Fruit fly (Drosophila melanogaster) whole organism, embryonic: ENCODE measurements around the gene CG7370.
A peak's percentile ranks its signal among the peaks of the same experiment; 100 is the strongest.

ENCODE experiments used
- CG12769 ChIP-seq: fragments of 200-800 bp; sonication (Bioruptor generic); optimal IDR thresholded peaks from 2 replicates; lab custom pipeline; 2019; ENCODE audit warnings: missing biosample characterization, mild to moderate bottlenecking, missing genetic modification characterization, moderate library complexity
- CG13123 ChIP-seq: fragments of 200-800 bp; sonication (Bioruptor generic); optimal IDR thresholded peaks from 2 replicates; lab custom pipeline; 2016; ENCODE audit warnings: missing biosample characterization, missing genetic modification characterization
- CG13424 ChIP-seq: fragments of 200-800 bp; sonication (Bioruptor generic); optimal IDR thresholded peaks from 2 replicates; lab custom pipeline; 2019; ENCODE audit warnings: missing biosample characterization, mild to moderate bottlenecking, missing genetic modification characterization, moderate library complexity
- CG16815 ChIP-seq: fragments of 200-800 bp; sonication (Bioruptor generic); optimal IDR thresholded peaks from 3 replicates; lab custom pipeline; 2017; ENCODE audit warnings: missing biosample characterization, mild to moderate bottlenecking, missing genetic modification characterization
- CG2116 ChIP-seq: fragments of 200-800 bp; sonication (Bioruptor generic); optimal IDR thresholded peaks from 3 replicates; lab custom pipeline; 2018; ENCODE audit warnings: missing biosample characterization, mild to moderate bottlenecking, missing genetic modification characterization
- CG34224 ChIP-seq: fragments of 200-800 bp; sonication (Bioruptor generic); IDR thresholded peaks from 3 replicates; pipeline ENCODE4 v1.3.6; 2022; ENCODE audit warnings: missing biosample characterization, missing genetic modification characterization; ENCODE audit not compliant: partially characterized antibody
- CG5180 ChIP-seq: fragments of 200-800 bp; sonication (Bioruptor generic); optimal IDR thresholded peaks from 3 replicates; lab custom pipeline; 2017; ENCODE audit warnings: missing biosample characterization, missing genetic modification characterization, mild to moderate bottlenecking, moderate library complexity, missing genetic modification reagents
- CG5245 ChIP-seq: fragments of 200-800 bp; sonication (Bioruptor generic); optimal IDR thresholded peaks from 3 replicates; lab custom pipeline; 2016; ENCODE audit warnings: missing biosample characterization, missing genetic modification characterization
- CG6683 ChIP-seq: fragments of 200-800 bp; sonication (Bioruptor generic); optimal IDR thresholded peaks from 2 replicates; lab custom pipeline; 2017; ENCODE audit warnings: missing biosample characterization, mild to moderate bottlenecking, missing genetic modification characterization, missing genetic modification reagents
- CG8089 ChIP-seq: fragments of 200-800 bp; sonication (Bioruptor generic); optimal IDR thresholded peaks from 3 replicates; lab custom pipeline; 2016; ENCODE audit warnings: missing biosample characterization, missing genetic modification characterization
- CG9437 ChIP-seq: fragments of 200-800 bp; sonication (Bioruptor generic); optimal IDR thresholded peaks from 2 replicates; lab custom pipeline; 2018; ENCODE audit warnings: missing biosample characterization, mild to moderate bottlenecking, missing genetic modification characterization
- CG9797 ChIP-seq: fragments of 200-800 bp; sonication (Bioruptor generic); optimal IDR thresholded peaks from 3 replicates; lab custom pipeline; 2018; ENCODE audit warnings: missing biosample characterization, mild to moderate bottlenecking, missing genetic modification characterization
- CTCF ChIP-seq: fragments of 200-800 bp; sonication (Bioruptor generic); optimal IDR thresholded peaks from 2 replicates; lab custom pipeline; 2017; ENCODE audit warnings: missing biosample characterization, mild to moderate bottlenecking, missing genetic modification characterization, moderate library complexity
- Chrac-16 ChIP-seq: fragments of 200-800 bp; sonication (Bioruptor generic); optimal IDR thresholded peaks from 3 replicates; lab custom pipeline; 2016; ENCODE audit warnings: missing biosample characterization, missing genetic modification characterization
- D19B ChIP-seq: fragments of 200-800 bp; sonication (Bioruptor generic); optimal IDR thresholded peaks from 2 replicates; lab custom pipeline; 2017; ENCODE audit warnings: missing biosample characterization, mild to moderate bottlenecking, missing genetic modification characterization
- Ets97D ChIP-seq: fragments of 200-800 bp; sonication (Bioruptor generic); optimal IDR thresholded peaks from 3 replicates; lab custom pipeline; 2016; ENCODE audit warnings: missing biosample characterization, missing genetic modification characterization
- HLH4C ChIP-seq: fragments of 200-800 bp; sonication (Bioruptor generic); IDR thresholded peaks from 3 replicates; pipeline ENCODE4 v1.3.6; 2022; ENCODE audit warnings: missing biosample characterization, missing genetic modification characterization; ENCODE audit not compliant: partially characterized antibody
- Hand ChIP-seq: fragments of 200-800 bp; sonication (Bioruptor generic); optimal IDR thresholded peaks from 2 replicates; lab custom pipeline; 2017; ENCODE audit warnings: mild to moderate bottlenecking, missing biosample characterization, missing genetic modification reagents, missing genetic modification characterization
- Lpt ChIP-seq: fragments of >200 bp; optimal IDR thresholded peaks from 2 replicates; lab custom pipeline; 2018; ENCODE audit warnings: missing biosample characterization, missing genetic modification characterization
- Med ChIP-seq: fragments of 200-800 bp; sonication (Bioruptor generic); peaks from one replicate; lab custom pipeline; 2016; ENCODE audit warnings: missing biosample characterization, missing genetic modification characterization, mild to moderate bottlenecking, inconsistent platforms, moderate library complexity
- NK7.1 ChIP-seq: fragments of 200-800 bp; sonication (Bioruptor generic); optimal IDR thresholded peaks from 3 replicates; lab custom pipeline; 2016; ENCODE audit warnings: missing biosample characterization, missing genetic modification characterization
- Nf-YA ChIP-seq: fragments of 200-800 bp; sonication (Bioruptor generic); IDR thresholded peaks from 2 replicates; pipeline ENCODE4 v1.3.6; 2022; ENCODE audit warnings: missing biosample characterization, missing genetic modification characterization
- Nf-YC ChIP-seq: fragments of 200-800 bp; optimal IDR thresholded peaks from 3 replicates; lab custom pipeline; 2019; ENCODE audit warnings: missing biosample characterization, mild to moderate bottlenecking, missing genetic modification characterization, moderate library complexity
- Oaz ChIP-seq: fragments of 200-800 bp; sonication (Bioruptor generic); IDR thresholded peaks from 2 replicates; pipeline ENCODE4 v1.3.6; 2022; ENCODE audit warnings: missing biosample characterization, missing genetic modification characterization
- Oli ChIP-seq: fragments of 200-800 bp; sonication (Bioruptor generic); optimal IDR thresholded peaks from 2 replicates; lab custom pipeline; 2018; ENCODE audit warnings: missing biosample characterization, mild to moderate bottlenecking, missing genetic modification characterization, moderate library complexity
- Rfx ChIP-seq: fragments of 200-800 bp; sonication (Bioruptor generic); IDR thresholded peaks from 2 replicates; pipeline ENCODE4 v1.3.6; 2022; ENCODE audit warnings: missing biosample characterization, missing genetic modification characterization
- Sox100B ChIP-seq: fragments of 200-800 bp; sonication (Bioruptor generic); optimal IDR thresholded peaks from 3 replicates; lab custom pipeline; 2018; ENCODE audit warnings: missing biosample characterization, mild to moderate bottlenecking, missing genetic modification characterization
- Usf ChIP-seq: fragments of 200-800 bp; sonication (Bioruptor generic); optimal IDR thresholded peaks from 2 replicates; lab custom pipeline; 2017; ENCODE audit warnings: missing genotype, missing biosample characterization, missing genetic modification characterization
- az2 ChIP-seq: fragments of 200-800 bp; sonication (Bioruptor generic); optimal IDR thresholded peaks from 3 replicates; lab custom pipeline; 2016; ENCODE audit warnings: missing biosample characterization, missing genetic modification characterization
- bbx ChIP-seq: fragments of 200-800 bp; sonication (Bioruptor generic); IDR thresholded peaks from 2 replicates; pipeline ENCODE4 v1.3.6; 2022; ENCODE audit warnings: missing biosample characterization, missing genetic modification characterization; ENCODE audit not compliant: partially characterized antibody
- bigmax ChIP-seq: fragments of 200-800 bp; sonication (Bioruptor generic); optimal IDR thresholded peaks from 2 replicates; lab custom pipeline; 2018; ENCODE audit warnings: missing biosample characterization, mild to moderate bottlenecking, missing genetic modification characterization
- br ChIP-seq: fragments of >200 bp; optimal IDR thresholded peaks from 2 replicates; lab custom pipeline; 2017
- dmrt11E ChIP-seq: fragments of 200-800 bp; sonication (Bioruptor generic); optimal IDR thresholded peaks from 3 replicates; lab custom pipeline; 2018; ENCODE audit warnings: missing biosample characterization, mild to moderate bottlenecking, missing genetic modification characterization, moderate library complexity
- dysf ChIP-seq: fragments of 200-800 bp; sonication (Bioruptor generic); IDR thresholded peaks from 3 replicates; pipeline ENCODE4 v1.3.6; 2022; ENCODE audit warnings: missing biosample characterization, missing genetic modification characterization
- fd96Cb ChIP-seq: fragments of 200-800 bp; sonication (Bioruptor generic); optimal IDR thresholded peaks from 2 replicates; lab custom pipeline; 2018; ENCODE audit warnings: missing biosample characterization, mild to moderate bottlenecking, missing genetic modification characterization, moderate library complexity
- gce ChIP-seq: fragments of 200-800 bp; sonication (Bioruptor generic); IDR thresholded peaks from 3 replicates; pipeline ENCODE4 v1.3.6; 2022; ENCODE audit warnings: missing biosample characterization, missing genetic modification characterization
- kay ChIP-seq: fragments of 200-800 bp; sonication (Bioruptor generic); optimal IDR thresholded peaks from 2 replicates; lab custom pipeline; 2016; ENCODE audit warnings: missing biosample characterization, missing genetic modification characterization
- nau ChIP-seq: fragments of 200-800 bp; sonication (Bioruptor generic); optimal IDR thresholded peaks from 3 replicates; lab custom pipeline; 2017; ENCODE audit warnings: missing biosample characterization, mild to moderate bottlenecking, missing genetic modification characterization, missing genetic modification reagents
- stwl ChIP-seq: fragments of 200-800 bp; sonication (Bioruptor generic); optimal IDR thresholded peaks from 3 replicates; lab custom pipeline; 2018; ENCODE audit warnings: missing biosample characterization, mild to moderate bottlenecking, missing genetic modification characterization, moderate library complexity
- twi ChIP-seq: fragments of 200-800 bp; optimal IDR thresholded peaks from 2 replicates; lab custom pipeline; 2019; ENCODE audit warnings: missing biosample characterization, mild to moderate bottlenecking, missing genetic modification characterization, moderate library complexity
- unpg ChIP-seq: fragments of 200-800 bp; sonication (Bioruptor generic); optimal IDR thresholded peaks from 3 replicates; lab custom pipeline; 2018; ENCODE audit warnings: missing biosample characterization, mild to moderate bottlenecking, missing genetic modification characterization, moderate library complexity
- vvl ChIP-seq: fragments of 200-800 bp; sonication (Bioruptor generic); IDR thresholded peaks from 2 replicates; pipeline ENCODE4 v1.3.6; 2022; ENCODE audit warnings: missing biosample characterization, missing genetic modification characterization
- yki ChIP-seq: fragments of >200 bp; optimal IDR thresholded peaks from 3 replicates; lab custom pipeline; 2018
- zf30C ChIP-seq: fragments of 200-800 bp; sonication (Bioruptor generic); optimal IDR thresholded peaks from 3 replicates; lab custom pipeline; 2018; ENCODE audit warnings: missing biosample characterization, mild to moderate bottlenecking, missing genetic modification characterization

CG7370 gene

DNA sequence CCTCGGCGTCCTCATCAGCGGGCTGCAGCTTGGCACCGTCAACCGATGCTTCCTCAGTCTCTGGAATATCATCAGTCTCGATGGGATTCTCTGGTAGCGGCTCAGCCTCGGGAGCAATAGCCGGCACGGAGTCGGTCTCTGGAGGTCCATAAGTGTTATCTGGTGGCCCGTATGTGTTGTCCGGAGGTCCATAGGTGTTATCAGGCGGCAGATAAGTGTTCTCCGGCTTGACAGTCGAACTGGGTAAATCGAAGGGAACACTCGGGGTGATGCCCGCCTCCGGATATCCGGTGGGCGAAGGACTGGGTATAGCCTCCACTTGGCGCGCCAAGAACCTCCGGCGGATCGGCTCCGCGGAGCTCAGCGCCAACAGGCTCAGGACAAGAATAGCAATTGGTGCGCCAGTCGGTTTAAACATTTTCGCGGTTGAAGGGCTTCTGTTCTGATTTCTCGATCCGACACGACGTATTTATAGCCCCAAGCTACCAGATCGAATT, 38.5 kb upstream of the CG7370 start, which contains the start of gene CG14569:
CG14569 (minus strand) TSS at position 447 of the 497 bp plus-strand sequence.
- no peak for TF ChIP-seq zf30C (GFP tag; lab: Kevin White, UChicago)
- TF ChIP-seq dysf (GFP tag; lab: Robert Waterston, UW), result 0 out of 3 replicates have a peak, but pooled peaks have one; percentile 27
- 0 out of 3 replicates have a peak, but pooled peaks have one; percentile 6 for TF ChIP-seq gce (GFP tag; lab: Robert Waterston, UW)
- peak; percentile 8 for TF ChIP-seq Med
- no peak for TF ChIP-seq Nf-YA (GFP tag; lab: Robert Waterston, UW)

DNA sequence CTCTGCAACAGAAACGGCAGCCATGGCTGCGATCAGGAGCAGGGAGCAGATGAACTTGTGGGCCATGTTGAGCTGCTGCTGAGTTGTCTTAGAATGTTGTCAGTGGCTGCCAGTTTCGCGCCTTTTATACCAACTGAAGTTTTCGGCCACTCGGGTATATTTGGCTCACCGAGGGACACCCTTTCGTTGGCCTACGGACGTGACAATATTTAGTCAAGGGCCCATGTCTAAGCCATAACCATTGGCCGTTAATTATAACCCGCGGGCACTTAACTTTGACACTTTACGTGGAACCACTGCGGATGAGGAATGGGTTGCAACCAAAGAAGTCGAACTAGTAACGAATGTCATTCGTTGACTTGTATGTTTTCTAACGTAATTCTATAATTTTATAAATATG, 36.2 kb upstream of the CG7370 start, which contains the start of gene CG14568:
CG14568 (minus strand) TSS at position 101 of the 400 bp plus-strand sequence.
- TF ChIP-seq Nf-YC (no peak), az2 (GFP tag; lab: Kevin White, UChicago) (no peak), CG16815 (GFP tag; lab: Kevin White, UChicago) (no peak), dysf (GFP tag; lab: Robert Waterston, UW) (no peak), D19B (GFP tag; lab: Kevin White, UChicago) (no peak), CG9437 (GFP tag; lab: Kevin White, UChicago) (no peak), CG2116 (GFP tag; lab: Kevin White, UChicago) (no peak)

dm6 chr3L:21733799-21734198, 35.8 kb upstream of the CG7370 start, which contains the start of gene CG14573:
CG14573 (plus strand) TSS chr3L:21734099.
- no peak for TF ChIP-seq Hand (GFP tag; lab: Kevin White, UChicago)
- no peak for TF ChIP-seq Oli (tag; lab: Kevin White, UChicago)
- no peak for TF ChIP-seq nau (GFP tag; lab: Kevin White, UChicago)
- TF ChIP-seq bigmax (GFP tag; lab: Kevin White, UChicago), result no peak
- 0 out of 2 replicates have a peak, but pooled peaks have one; percentile 28 for TF ChIP-seq vvl
- no peak for TF ChIP-seq br (lab: Kevin White, UChicago)
- TF ChIP-seq unpg (GFP tag; lab: Kevin White, UChicago), result no peak

DNA sequence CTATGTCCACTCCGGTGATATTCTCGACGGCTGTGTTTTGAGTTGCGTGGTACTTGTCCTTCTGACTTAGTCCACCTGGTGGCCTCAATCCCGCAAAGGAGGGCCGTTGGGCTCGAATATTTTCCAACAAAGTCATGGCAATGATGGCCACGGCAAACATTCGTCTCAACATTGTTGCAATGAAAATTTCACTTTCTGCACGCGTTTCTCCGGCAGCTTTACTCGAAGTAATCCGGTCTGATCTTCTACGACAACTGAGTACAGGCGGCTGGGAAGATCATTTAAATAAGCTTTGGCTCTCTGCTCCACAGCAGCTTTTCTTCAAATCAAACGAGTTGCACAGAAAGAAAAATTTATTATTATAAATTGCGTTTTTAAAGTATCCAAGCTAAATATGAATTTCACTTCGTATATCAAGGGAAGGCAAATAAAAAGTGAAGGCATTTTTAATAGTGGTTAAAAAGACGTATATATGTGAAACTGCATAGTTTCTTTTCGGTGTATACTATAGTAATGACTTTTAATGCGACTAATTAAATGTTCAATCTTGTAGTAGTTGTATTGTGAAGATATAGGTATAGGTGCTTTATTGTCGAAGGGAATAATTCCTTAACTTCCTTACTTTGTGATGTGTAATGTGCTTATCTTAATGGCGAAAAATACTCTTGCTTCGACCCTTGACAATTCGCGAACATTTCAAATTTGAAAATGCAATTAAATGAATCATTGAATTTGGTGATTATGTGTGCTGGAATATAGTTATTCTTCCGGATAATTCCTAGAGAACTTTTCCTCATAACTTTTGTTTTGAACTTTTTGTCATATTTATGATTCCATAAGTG, 31.2 kb upstream of the CG7370 start, which contains the start of gene CG14567:
CG14567 (minus strand) TSS at position 256 of the 842 bp plus-strand sequence.
- TF ChIP-seq Chrac-16 (GFP tag; lab: Kevin White, UChicago) (peak; percentile 12), yki (lab: Kevin White, UChicago) (no peak), CG5180 (GFP tag; lab: Kevin White, UChicago) (no peak), Ets97D (no peak), CG13424 (tag; lab: Kevin White, UChicago) (no peak), CG5245 (GFP tag; lab: Kevin White, UChicago) (no peak), twi (tag; lab: Kevin White, UChicago) (no peak), CG8089 (GFP tag; lab: Kevin White, UChicago) (no peak), Oaz (no peak), Oli (tag; lab: Kevin White, UChicago) (peak; percentile 37), CG6683 (GFP tag; lab: Kevin White, UChicago) (no peak), CG9797 (no peak), Rfx (GFP tag; lab: Robert Waterston, UW) (peak; percentile 43; the same call in 1 of the 2 replicates), kay (GFP tag; lab: Kevin White, UChicago) (no peak), Usf (GFP tag; lab: Kevin White, UChicago) (no peak), Lpt (GFP tag; lab: Kevin White, UChicago) (no peak), CG12769 (tag; lab: Kevin White, UChicago) (no peak), dmrt11E (tag; lab: Kevin White, UChicago) (no peak), NK7.1 (GFP tag; lab: Kevin White, UChicago) (no peak), fd96Cb (tag; lab: Kevin White, UChicago) (peak; percentile 33), bbx (no peak), HLH4C (no peak), Sox100B (no peak), stwl (tag; lab: Kevin White, UChicago) (no peak), CG13123 (GFP tag; lab: Kevin White, UChicago) (no peak), CG34224 (no peak), CTCF (GFP tag; lab: Kevin White, UChicago) (no peak)
